Worm (Caenorhabditis elegans): ENCODE measurements around the gene btb-14.

Gene btb-14

ce11 chrII:12382625-12383562 is at the start of gene btb-14:
TSS of gene btb-14 (plus strand) at chrII:12383463.
- TF ChIP-seq pha-4 (tag; optimal IDR thresholded peaks at IDR 0.05) = no peak
- peak; percentile 46 for TF ChIP-seq hmg-11 (tag; optimal IDR thresholded peaks at IDR 0.05)
- TF ChIP-seq eor-1 (tag; optimal IDR thresholded peaks at IDR 0.05) = no peak
- TF ChIP-seq nhr-76 (tag; optimal IDR thresholded peaks at IDR 0.05) = no peak
- peak; percentile 38 for TF ChIP-seq lin-39 (tag; optimal IDR thresholded peaks at IDR 0.05)
- peak; percentile 72 for TF ChIP-seq snpc-4 (tag; optimal IDR thresholded peaks at IDR 0.05)
- no peak for TF ChIP-seq fos-1 (tag; optimal IDR thresholded peaks at IDR 0.05)
- peak; percentile 47 for TF ChIP-seq fkh-10 (GFP tag; optimal IDR thresholded peaks at IDR 0.05)
- TF ChIP-seq daf-12 (tag; optimal IDR thresholded peaks at IDR 0.05) = no peak
- no peak for TF ChIP-seq nhr-12 (tag; optimal IDR thresholded peaks at IDR 0.05)
- no peak for TF ChIP-seq ztf-4 (tag; optimal IDR thresholded peaks at IDR 0.05)
- TF ChIP-seq ama-1 (optimal IDR thresholded peaks at IDR 0.05) = no peak
- peak; percentile 54 for TF ChIP-seq nfya-1 (tag; optimal IDR thresholded peaks at IDR 0.05; ENCODE audit: insufficient read depth)
- no peak for TF ChIP-seq skn-1 (tag; optimal IDR thresholded peaks at IDR 0.05)
- no peak for TF ChIP-seq zag-1 (tag; optimal IDR thresholded peaks at IDR 0.05)

DNA sequence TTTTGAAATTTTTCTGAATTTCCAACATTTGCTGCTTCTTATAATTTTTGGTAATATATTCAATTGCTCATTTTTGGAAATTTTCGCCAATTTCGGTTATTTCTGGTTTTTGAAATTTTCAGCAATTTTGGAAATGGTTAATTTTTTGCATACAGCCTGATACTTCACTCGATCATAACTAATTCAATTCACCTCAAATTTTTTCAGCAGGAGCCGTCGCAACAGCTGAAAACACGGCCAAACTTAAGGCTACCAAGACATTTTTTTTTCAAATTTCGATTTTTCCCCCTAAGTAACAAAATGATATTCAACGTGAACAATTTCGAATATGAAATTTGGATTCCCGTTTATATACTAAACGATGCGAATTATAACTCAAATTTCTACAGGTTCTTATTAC is 47.8 kb upstream of the btb-14 start, which contains the start of gene sre-52:
sre-52 (plus strand) TSS at position 301 of the 400 bp plus-strand sequence.
- TF ChIP-seq aly-2 (tag; optimal IDR thresholded peaks at IDR 0.05) = no peak
- no peak for TF ChIP-seq hmg-11 (tag; optimal IDR thresholded peaks at IDR 0.05)
- no peak for TF ChIP-seq nhr-25 (tag; optimal IDR thresholded peaks at IDR 0.05)
- no peak for TF ChIP-seq ceh-82 (tag; optimal IDR thresholded peaks at IDR 0.05)
- TF ChIP-seq unc-62 (GFP tag; optimal IDR thresholded peaks at IDR 0.05) = no peak
- no peak for TF ChIP-seq eor-1 (tag; optimal IDR thresholded peaks at IDR 0.05)
- no peak for TF ChIP-seq ztf-11 (tag; optimal IDR thresholded peaks at IDR 0.05)
- TF ChIP-seq lsy-12 (tag; optimal IDR thresholded peaks at IDR 0.05) = no peak
- TF ChIP-seq nhr-28 (tag; optimal IDR thresholded peaks at IDR 0.05) = no peak
- TF ChIP-seq nfya-1 (tag; optimal IDR thresholded peaks at IDR 0.05; ENCODE audit: insufficient read depth) = no peak
- no peak for TF ChIP-seq R02D3.7 (tag; optimal IDR thresholded peaks at IDR 0.05)
- TF ChIP-seq lin-15B (tag; optimal IDR thresholded peaks at IDR 0.05) = no peak
- no peak for TF ChIP-seq unc-39 (tag; optimal IDR thresholded peaks at IDR 0.05)

- TF ChIP-seq unc-62 (GFP tag; optimal IDR thresholded peaks at IDR 0.05) = no peak
- peak; percentile 67 for TF ChIP-seq skn-1 (tag; optimal IDR thresholded peaks at IDR 0.05)
- peak; percentile 62 for TF ChIP-seq nhr-23 (tag; optimal IDR thresholded peaks at IDR 0.05)
- peak; percentile 68 for TF ChIP-seq lin-39 (tag; optimal IDR thresholded peaks at IDR 0.05)
- TF ChIP-seq elt-3 (tag; optimal IDR thresholded peaks at IDR 0.05) = no peak
- TF ChIP-seq elt-2 (tag; optimal IDR thresholded peaks at IDR 0.05) = peak; percentile 43
- TF ChIP-seq fos-1 (tag; optimal IDR thresholded peaks at IDR 0.05) = no peak
- TF ChIP-seq nhr-11 (tag; optimal IDR thresholded peaks at IDR 0.05) = no peak
- TF ChIP-seq eor-1 (tag; optimal IDR thresholded peaks at IDR 0.05) = no peak
- peak; percentile 29 for TF ChIP-seq pqm-1 (tag; optimal IDR thresholded peaks at IDR 0.05)
- peak; percentile 58 for TF ChIP-seq lin-15B (tag; optimal IDR thresholded peaks at IDR 0.05)
- TF ChIP-seq sea-2 (GFP tag; optimal IDR thresholded peaks at IDR 0.05) = no peak
- peak; percentile 100 for TF ChIP-seq nfya-1 (tag; optimal IDR thresholded peaks at IDR 0.05; ENCODE audit: insufficient read depth)
- peak; percentile 63 for TF ChIP-seq nhr-25 (tag; optimal IDR thresholded peaks at IDR 0.05)
- peak; percentile 34 for TF ChIP-seq R02D3.7 (tag; optimal IDR thresholded peaks at IDR 0.05)
- peak; percentile 51 for TF ChIP-seq snpc-4 (tag; optimal IDR thresholded peaks at IDR 0.05)
- no peak for TF ChIP-seq nhr-28 (tag; optimal IDR thresholded peaks at IDR 0.05)
- no peak for TF ChIP-seq ZK546.5 (tag; optimal IDR thresholded peaks at IDR 0.05)
- peak; percentile 27 for TF ChIP-seq mdl-1 (tag; optimal IDR thresholded peaks at IDR 0.05)
- peak; percentile 92 for TF ChIP-seq hmg-11 (tag; optimal IDR thresholded peaks at IDR 0.05)
- peak; percentile 91 for TF ChIP-seq ceh-28 (tag; optimal IDR thresholded peaks at IDR 0.05)
- peak; percentile 80 for TF ChIP-seq egl-5 (tag; optimal IDR thresholded peaks at IDR 0.05)
- peak; percentile 0 for TF ChIP-seq fkh-10 (GFP tag; optimal IDR thresholded peaks at IDR 0.05)
- peak; percentile 83 for TF ChIP-seq pha-4 (tag; optimal IDR thresholded peaks at IDR 0.05)
- no peak for TF ChIP-seq nhr-76 (tag; optimal IDR thresholded peaks at IDR 0.05)
These were observed 44.1 kb upstream of the btb-14 start for ce11 chrII:12339152-12339551.

All from whole organism, L3 larva.